Worm (Caenorhabditis elegans): ENCODE results near the gene cls-1.

cls-1 gene

ce11 chrIII:7534648-7535047 is 26.7 kb downstream of the cls-1 start:
- no peak for TF ChIP-seq him-1 (tag; optimal IDR thresholded peaks at IDR 0.05)
- no peak for TF ChIP-seq W03F9.2 (tag; optimal IDR thresholded peaks at IDR 0.05)
- TF ChIP-seq dao-5 (tag; optimal IDR thresholded peaks at IDR 0.05), result no peak

- TF ChIP-seq dao-5 (tag; optimal IDR thresholded peaks at IDR 0.05) (no peak), W03F9.2 (tag; optimal IDR thresholded peaks at IDR 0.05) (no peak), him-1 (tag; optimal IDR thresholded peaks at IDR 0.05) (no peak)
These were observed 27.4 kb downstream of the cls-1 start for ce11 chrIII:7535347-7535746.

- TF ChIP-seq W03F9.2 (tag; optimal IDR thresholded peaks at IDR 0.05) (no peak), dao-5 (tag; optimal IDR thresholded peaks at IDR 0.05) (no peak), him-1 (tag; optimal IDR thresholded peaks at IDR 0.05) (no peak)
These were observed 28.6 kb downstream of the cls-1 start, which contains the start of gene lin-39 for ce11 chrIII:7536559-7536958. Gene lin-39 (minus strand): TSS chrIII:7536632.

ce11 chrIII:7542037-7542436 is 34.1 kb downstream of the cls-1 start:
- no peak for TF ChIP-seq W03F9.2 (tag; optimal IDR thresholded peaks at IDR 0.05)
- no peak for TF ChIP-seq him-1 (tag; optimal IDR thresholded peaks at IDR 0.05)
- no peak for TF ChIP-seq dao-5 (tag; optimal IDR thresholded peaks at IDR 0.05)

ce11 chrIII:7544211-7544610 is 36.2 kb downstream of the cls-1 start:
- TF ChIP-seq dao-5 (tag; optimal IDR thresholded peaks at IDR 0.05) (no peak), W03F9.2 (tag; optimal IDR thresholded peaks at IDR 0.05) (no peak), him-1 (tag; optimal IDR thresholded peaks at IDR 0.05) (no peak)

ce11 chrIII:7545189-7545588 is 37.2 kb downstream of the cls-1 start:
- no peak for TF ChIP-seq dao-5 (tag; optimal IDR thresholded peaks at IDR 0.05)
- no peak for TF ChIP-seq him-1 (tag; optimal IDR thresholded peaks at IDR 0.05)

- TF ChIP-seq him-1 (tag; optimal IDR thresholded peaks at IDR 0.05), result no peak
- no peak for TF ChIP-seq W03F9.2 (tag; optimal IDR thresholded peaks at IDR 0.05)
- TF ChIP-seq dao-5 (tag; optimal IDR thresholded peaks at IDR 0.05), result no peak
These were observed 41.0 kb downstream of the cls-1 start for ce11 chrIII:7548963-7549362.

ce11 chrIII:7550979-7551378 is 43.0 kb downstream of the cls-1 start:
- TF ChIP-seq him-1 (tag; optimal IDR thresholded peaks at IDR 0.05) (no peak), W03F9.2 (tag; optimal IDR thresholded peaks at IDR 0.05) (no peak), dao-5 (tag; optimal IDR thresholded peaks at IDR 0.05) (no peak)

- no peak for TF ChIP-seq dao-5 (tag; optimal IDR thresholded peaks at IDR 0.05)
- no peak for TF ChIP-seq W03F9.2 (tag; optimal IDR thresholded peaks at IDR 0.05)
- no peak for TF ChIP-seq him-1 (tag; optimal IDR thresholded peaks at IDR 0.05)
These were observed 44.9 kb downstream of the cls-1 start for ce11 chrIII:7552859-7553258.

- no peak for TF ChIP-seq him-1 (tag; optimal IDR thresholded peaks at IDR 0.05)
- no peak for TF ChIP-seq W03F9.2 (tag; optimal IDR thresholded peaks at IDR 0.05)
- TF ChIP-seq dao-5 (tag; optimal IDR thresholded peaks at IDR 0.05), result no peak
These were observed 45.8 kb downstream of the cls-1 start for ce11 chrIII:7553693-7554226.

- TF ChIP-seq him-1 (tag; optimal IDR thresholded peaks at IDR 0.05) (no peak), dao-5 (tag; optimal IDR thresholded peaks at IDR 0.05) (no peak), W03F9.2 (tag; optimal IDR thresholded peaks at IDR 0.05) (no peak)
These were observed 46.7 kb downstream of the cls-1 start for ce11 chrIII:7554697-7555145.

- no peak for TF ChIP-seq him-1 (tag; optimal IDR thresholded peaks at IDR 0.05)
- TF ChIP-seq dao-5 (tag; optimal IDR thresholded peaks at IDR 0.05), result no peak
- no peak for TF ChIP-seq W03F9.2 (tag; optimal IDR thresholded peaks at IDR 0.05)
These were observed 47.4 kb downstream of the cls-1 start, which contains the start of gene ceh-13 for ce11 chrIII:7555360-7555759. Gene ceh-13 (plus strand): TSS chrIII:7555660.

- TF ChIP-seq dao-5 (tag; optimal IDR thresholded peaks at IDR 0.05) (no peak), him-1 (tag; optimal IDR thresholded peaks at IDR 0.05) (no peak), W03F9.2 (tag; optimal IDR thresholded peaks at IDR 0.05) (no peak)
These were observed 50.0 kb downstream of the cls-1 start for ce11 chrIII:7557930-7558470.

- no peak for TF ChIP-seq dao-5 (tag; optimal IDR thresholded peaks at IDR 0.05)
- TF ChIP-seq W03F9.2 (tag; optimal IDR thresholded peaks at IDR 0.05), result no peak
These were observed 50.7 kb downstream of the cls-1 start for ce11 chrIII:7558658-7559057.

ce11 chrIII:7559869-7560268 is 51.9 kb downstream of the cls-1 start:
- no peak for TF ChIP-seq him-1 (tag; optimal IDR thresholded peaks at IDR 0.05)
- no peak for TF ChIP-seq dao-5 (tag; optimal IDR thresholded peaks at IDR 0.05)
- no peak for TF ChIP-seq W03F9.2 (tag; optimal IDR thresholded peaks at IDR 0.05)

Measured in whole organism, L4/young adult.